Fruit fly (Drosophila melanogaster) whole organism, wandering third instar larva: ENCODE measurements around the gene Lip1.

ENCODE experiments used
- Abd-B ChIP-seq: fragments of >200 bp; optimal IDR thresholded peaks from 2 replicates; lab custom pipeline; 2017; ENCODE audit warnings: missing biosample characterization, missing genetic modification characterization
- CG32264 ChIP-seq: fragments of 200-800 bp; sonication (Bioruptor generic); optimal IDR thresholded peaks from 2 replicates; lab custom pipeline; 2016; ENCODE audit warnings: missing biosample characterization, missing genetic modification characterization
- CG9705 ChIP-seq: fragments of 200-800 bp; sonication (Bioruptor generic); optimal IDR thresholded peaks from 2 replicates; lab custom pipeline; 2018; ENCODE audit warnings: missing biosample characterization, mild to moderate bottlenecking, missing genetic modification characterization
- CrebA ChIP-seq: fragments of 200-800 bp; sonication (Bioruptor generic); optimal IDR thresholded peaks from 2 replicates; lab custom pipeline; 2016; ENCODE audit warnings: missing biosample characterization, mild to moderate bottlenecking, missing genetic modification characterization, borderline replicate concordance
- HLH106 ChIP-seq: fragments of 200-800 bp; optimal IDR thresholded peaks from 3 replicates; lab custom pipeline; 2019; ENCODE audit warnings: missing biosample characterization, mild to moderate bottlenecking, missing genetic modification characterization, moderate library complexity
- Hnf4 ChIP-seq: fragments of 200-800 bp; sonication (Bioruptor generic); optimal IDR thresholded peaks from 2 replicates; lab custom pipeline; 2016; ENCODE audit warnings: missing biosample characterization, mild to moderate bottlenecking, missing genetic modification characterization
- Mio ChIP-seq: sonication (Bioruptor generic); optimal IDR thresholded peaks from 2 replicates; lab custom pipeline; 2016; ENCODE audit warnings: missing biosample characterization, missing genetic modification characterization
- Myc ChIP-seq: fragments of >200 bp; optimal IDR thresholded peaks from 2 replicates; lab custom pipeline; 2017
- N ChIP-seq: fragments of >200 bp; optimal IDR thresholded peaks from 2 replicates; lab custom pipeline; 2018; ENCODE audit warnings: missing biosample characterization, missing external identifiers, missing genetic modification characterization
- OdsH ChIP-seq: fragments of 200-800 bp; sonication (Bioruptor generic); optimal IDR thresholded peaks from 2 replicates; lab custom pipeline; 2016; ENCODE audit warnings: missing biosample characterization, mild to moderate bottlenecking, missing genetic modification characterization
- Rel ChIP-seq, 2 experiments: fragments of 200-800 bp; sonication (Bioruptor generic) in 1 of 2; optimal IDR thresholded peaks; 2 replicates in 1 of 2; 3 replicates in 1 of 2; lab custom pipeline; 2016 to 2019; ENCODE audit warnings: mild to moderate bottlenecking in 2 of 2, missing biosample characterization in 2 of 2, missing genetic modification characterization in 2 of 2, moderate library complexity in 1 of 2
- Sp1 ChIP-seq: fragments of 200-800 bp; sonication (Bioruptor generic); optimal IDR thresholded peaks from 3 replicates; lab custom pipeline; 2019; ENCODE audit warnings: missing biosample characterization, mild to moderate bottlenecking, missing genetic modification characterization, moderate library complexity
- Vsx2 ChIP-seq: fragments of 200-300, 225-300 bp; sonication (Bioruptor generic); optimal IDR thresholded peaks from 2 replicates; lab custom pipeline; 2018; ENCODE audit warnings: missing biosample characterization, missing genetic modification characterization; ENCODE audit not compliant: partially characterized antibody
- br ChIP-seq: fragments of 200-800 bp; sonication (Bioruptor generic); optimal IDR thresholded peaks from 2 replicates; lab custom pipeline; 2016; ENCODE audit warnings: missing biosample characterization, missing genetic modification characterization
- brk ChIP-seq: fragments of 200-800 bp; sonication (Bioruptor generic); optimal IDR thresholded peaks from 2 replicates; lab custom pipeline; 2016; ENCODE audit warnings: missing biosample characterization, mild to moderate bottlenecking, missing genetic modification characterization
- dl ChIP-seq, 2 experiments: fragments of 175-275, 200-275 bp in 1 of 2; fragments of 200-275 bp in 1 of 2; sonication (Bioruptor generic); optimal IDR thresholded peaks; lab custom pipeline; 2018; ENCODE audit warnings: mild to moderate bottlenecking in 2 of 2, missing biosample characterization in 2 of 2, missing genetic modification characterization in 2 of 2, moderate library complexity in 2 of 2; ENCODE audit not compliant: partially characterized antibody in 2 of 2, insufficient read depth in 1 of 2
- dmrt93B ChIP-seq: fragments of 200-800 bp; sonication (Bioruptor generic); optimal IDR thresholded peaks from 2 replicates; lab custom pipeline; 2018; ENCODE audit warnings: missing biosample characterization, mild to moderate bottlenecking, missing genetic modification characterization
- dsf ChIP-seq: sonication (Bioruptor generic); optimal IDR thresholded peaks from 2 replicates; lab custom pipeline; 2016; ENCODE audit warnings: missing biosample characterization, missing genetic modification characterization, borderline replicate concordance
- ey ChIP-seq: fragments of 200-800 bp; sonication (Bioruptor generic); optimal IDR thresholded peaks from 2 replicates; lab custom pipeline; 2016; ENCODE audit warnings: missing biosample characterization, missing genetic modification characterization
- foxo ChIP-seq, 2 experiments: fragments of 200-800 bp; sonication (Bioruptor generic); optimal IDR thresholded peaks; 2 replicates in 1 of 2; 3 replicates in 1 of 2; lab custom pipeline; 2016 to 2017; ENCODE audit warnings: missing biosample characterization in 2 of 2, missing genetic modification characterization in 2 of 2
- fru ChIP-seq: fragments of 200-800 bp; sonication (Bioruptor generic); optimal IDR thresholded peaks from 3 replicates; lab custom pipeline; 2016; ENCODE audit warnings: missing biosample characterization, mild to moderate bottlenecking, missing genetic modification characterization
- h ChIP-seq: fragments of 200-800 bp; sonication (Bioruptor generic); optimal IDR thresholded peaks from 3 replicates; lab custom pipeline; 2016; ENCODE audit warnings: missing biosample characterization, mild to moderate bottlenecking, missing genetic modification characterization
- jim ChIP-seq: fragments of 175-275, 200-325 bp; sonication (Bioruptor generic); optimal IDR thresholded peaks from 2 replicates; lab custom pipeline; 2016; ENCODE audit warnings: missing biosample characterization, mild to moderate bottlenecking, missing genetic modification characterization
- lola ChIP-seq: fragments of >200 bp; optimal IDR thresholded peaks from 2 replicates; lab custom pipeline; 2017; ENCODE audit warnings: missing biosample characterization, missing genetic modification characterization
- pan ChIP-seq: fragments of >200 bp; optimal IDR thresholded peaks from 2 replicates; lab custom pipeline; 2017
- psq ChIP-seq: fragments of 200-800 bp; sonication (Bioruptor generic); optimal IDR thresholded peaks from 3 replicates; lab custom pipeline; 2017; ENCODE audit warnings: missing biosample characterization, mild to moderate bottlenecking, missing genetic modification characterization, moderate library complexity
- rgr ChIP-seq: fragments of 200-800 bp; sonication (Bioruptor generic); optimal IDR thresholded peaks from 3 replicates; lab custom pipeline; 2016; ENCODE audit warnings: missing biosample characterization, mild to moderate bottlenecking, missing genetic modification characterization
- sv ChIP-seq: fragments of 200-800 bp; sonication (Bioruptor generic); optimal IDR thresholded peaks from 3 replicates; lab custom pipeline; 2016; ENCODE audit warnings: missing biosample characterization, missing genetic modification characterization
- tai ChIP-seq: sonication (Bioruptor generic); optimal IDR thresholded peaks from 2 replicates; lab custom pipeline; 2016; ENCODE audit warnings: missing biosample characterization, missing genetic modification characterization
- usp ChIP-seq: fragments of >200 bp; optimal IDR thresholded peaks from 2 replicates; lab custom pipeline; 2017; ENCODE audit warnings: missing biosample characterization, missing genetic modification characterization
- woc ChIP-seq: sonication (Bioruptor generic); optimal IDR thresholded peaks from 2 replicates; lab custom pipeline; 2016; ENCODE audit warnings: missing biosample characterization, mild to moderate bottlenecking, missing genetic modification characterization

Gene Lip1

dm6 chr2L:10681602-10682001 lies 19.7 kb downstream of the Lip1 start, which contains the start of gene CG17107:
Gene CG17107 (plus strand): TSS chr2L:10681902.
- TF ChIP-seq Hnf4 (GFP tag; lab: Kevin White, UChicago) (no peak), lola (no peak), HLH106 (tag; lab: Kevin White, UChicago) (no peak), fru (GFP tag; lab: Kevin White, UChicago) (no peak), usp (no peak), tai (GFP tag; lab: Kevin White, UChicago) (no peak), Rel (GFP tag; optimal IDR thresholded peaks at IDR 0.05; lab: Kevin White, UChicago) (no peak), Rel (tag; optimal IDR thresholded peaks at IDR 0.05; lab: Kevin White, UChicago) (no peak), CG9705 (GFP tag; lab: Kevin White, UChicago) (no peak), OdsH (no peak)

- TF ChIP-seq HLH106 (tag; lab: Kevin White, UChicago) = no peak
- TF ChIP-seq OdsH = no peak
- TF ChIP-seq CrebA = no peak
- TF ChIP-seq fru (GFP tag; lab: Kevin White, UChicago) = no peak
These were observed 20.7 kb downstream of the Lip1 start, which contains the start of gene CG17105 for dm6 chr2L:10680584-10681080. Gene CG17105 (plus strand): TSS chr2L:10681030.

- peak; percentile 18 for TF ChIP-seq ey
- no peak for TF ChIP-seq foxo (GFP tag; optimal IDR thresholded peaks at IDR 0.05; lab: Kevin White, UChicago)
- TF ChIP-seq Sp1 (GFP tag; lab: Kevin White, UChicago) = no peak
- TF ChIP-seq sv (GFP tag; lab: Kevin White, UChicago) = no peak
- no peak for TF ChIP-seq dsf (GFP tag; lab: Kevin White, UChicago)
- no peak for TF ChIP-seq CG9705 (GFP tag; lab: Kevin White, UChicago)
- TF ChIP-seq N = no peak
- TF ChIP-seq h (GFP tag; lab: Kevin White, UChicago) = peak; percentile 2
- TF ChIP-seq woc (GFP tag; lab: Kevin White, UChicago) = no peak
- no peak for TF ChIP-seq tai (GFP tag; lab: Kevin White, UChicago)
- no peak for TF ChIP-seq lola
- TF ChIP-seq brk (GFP tag; lab: Kevin White, UChicago) = no peak
These were observed 21.8 kb downstream of the Lip1 start for dm6 chr2L:10679568-10679967.

dm6 chr2L:10677715-10678088 lies 23.6 kb downstream of the Lip1 start:
- TF ChIP-seq rgr (GFP tag; lab: Kevin White, UChicago) (no peak), Rel (GFP tag; optimal IDR thresholded peaks at IDR 0.05; lab: Kevin White, UChicago) (no peak), Rel (tag; optimal IDR thresholded peaks at IDR 0.05; lab: Kevin White, UChicago) (no peak), CrebA (no peak), fru (GFP tag; lab: Kevin White, UChicago) (peak; percentile 13)

dm6 chr2L:10676933-10677714 lies 24.2 kb downstream of the Lip1 start, which contains the start of gene CG17104:
Gene CG17104 (plus strand): TSS chr2L:10677198.
- TF ChIP-seq tai (GFP tag; lab: Kevin White, UChicago) (peak; percentile 32), ey (peak; percentile 44), dsf (GFP tag; lab: Kevin White, UChicago) (no peak), HLH106 (tag; lab: Kevin White, UChicago) (peak; percentile 54), Sp1 (GFP tag; lab: Kevin White, UChicago) (peak; percentile 46), OdsH (peak; percentile 48), foxo (GFP tag; optimal IDR thresholded peaks at IDR 0.05; lab: Kevin White, UChicago) (peak in 1 of 2 experiments; percentile 60), h (GFP tag; lab: Kevin White, UChicago) (peak; percentile 63), woc (GFP tag; lab: Kevin White, UChicago) (peak; percentile 55), fru (GFP tag; lab: Kevin White, UChicago) (peak; percentile 75), Myc (lab: Kevin White, UChicago) (no peak), br (GFP tag; lab: Kevin White, UChicago) (peak; percentile 33), Hnf4 (GFP tag; lab: Kevin White, UChicago) (peak; percentile 29), rgr (GFP tag; lab: Kevin White, UChicago) (peak; percentile 58), Mio (GFP tag; lab: Kevin White, UChicago) (no peak)

- TF ChIP-seq Myc (lab: Kevin White, UChicago) (no peak), dl (GFP tag; optimal IDR thresholded peaks at IDR 0.05; lab: Kevin White, UChicago; ENCODE audit: insufficient read depth in 1 of 2, partially characterized antibody in 2 of 2) (no peak), Rel (GFP tag; optimal IDR thresholded peaks at IDR 0.05; lab: Kevin White, UChicago) (no peak), Rel (tag; optimal IDR thresholded peaks at IDR 0.05; lab: Kevin White, UChicago) (no peak), N (no peak), Hnf4 (GFP tag; lab: Kevin White, UChicago) (no peak), rgr (GFP tag; lab: Kevin White, UChicago) (no peak), psq (GFP tag; lab: Kevin White, UChicago) (peak; percentile 2), HLH106 (tag; lab: Kevin White, UChicago) (peak; percentile 9), ey (no peak), dmrt93B (no peak), CG32264 (GFP tag; lab: Kevin White, UChicago) (no peak), Vsx2 (GFP tag; lab: Kevin White, UChicago) (no peak), Abd-B (GFP tag; lab: Kevin White, UChicago) (no peak), pan (lab: Kevin White, UChicago) (no peak), br (GFP tag; lab: Kevin White, UChicago) (no peak), jim (no peak), usp (no peak)
These were observed 28.4 kb downstream of the Lip1 start for dm6 chr2L:10672989-10673388.
